Fruit fly (Drosophila melanogaster) whole organism, prepupa: ENCODE data around the gene CG42259.

Experiments
- Blimp-1 ChIP-seq: fragments of 200-800 bp; sonication (Bioruptor generic); optimal IDR thresholded peaks from 3 replicates; lab custom pipeline; 2017; ENCODE audit warnings: missing biosample characterization, missing genetic modification characterization, mild to moderate bottlenecking, moderate library complexity, missing genetic modification reagents
- CG16779 ChIP-seq: fragments of 200-800 bp; sonication (Bioruptor generic); optimal IDR thresholded peaks from 3 replicates; lab custom pipeline; 2017; ENCODE audit warnings: missing biosample characterization, mild to moderate bottlenecking, missing genetic modification characterization
- CG32006 ChIP-seq: fragments of 200-800 bp; sonication (Bioruptor generic); optimal IDR thresholded peaks from 3 replicates; lab custom pipeline; 2017; ENCODE audit warnings: missing biosample characterization, mild to moderate bottlenecking, missing genetic modification characterization
- CG6276 ChIP-seq: fragments of 200-800 bp; sonication (Bioruptor generic); optimal IDR thresholded peaks from 2 replicates; lab custom pipeline; 2017; ENCODE audit warnings: missing biosample characterization, mild to moderate bottlenecking, missing genetic modification characterization
- CG6854 ChIP-seq: fragments of 200-800 bp; sonication (Bioruptor generic); optimal IDR thresholded peaks from 2 replicates; lab custom pipeline; 2017; ENCODE audit warnings: missing biosample characterization, mild to moderate bottlenecking, missing genetic modification characterization
- CG8319 ChIP-seq: fragments of 200-800 bp; sonication (Bioruptor generic); optimal IDR thresholded peaks from 3 replicates; lab custom pipeline; 2016; ENCODE audit warnings: missing biosample characterization, missing genetic modification characterization
- Eip75B ChIP-seq: fragments of 200-800 bp; sonication (Bioruptor generic); optimal IDR thresholded peaks from 3 replicates; lab custom pipeline; 2016; ENCODE audit warnings: missing biosample characterization, missing genetic modification characterization
- Eip78C ChIP-seq: fragments of 200-800 bp; sonication (Bioruptor generic); peaks from one replicate; lab custom pipeline; 2016; ENCODE audit warnings: missing biosample characterization, missing genetic modification characterization
- OdsH ChIP-seq: fragments of 200-800 bp; sonication (Bioruptor generic); optimal IDR thresholded peaks from 3 replicates; lab custom pipeline; 2016; ENCODE audit warnings: missing biosample characterization, missing genetic modification characterization
- achi ChIP-seq: fragments of 200-800 bp; sonication (Bioruptor generic); optimal IDR thresholded peaks from 3 replicates; lab custom pipeline; 2016; ENCODE audit warnings: missing biosample characterization, missing genetic modification characterization
- salr ChIP-seq, 2 experiments: fragments of 200-800 bp; sonication (Bioruptor generic); optimal IDR thresholded peaks; 3 replicates each; lab custom pipeline; 2016 to 2018; ENCODE audit warnings: missing biosample characterization in 2 of 2, missing genetic modification characterization in 2 of 2, mild to moderate bottlenecking in 1 of 2

DNA sequence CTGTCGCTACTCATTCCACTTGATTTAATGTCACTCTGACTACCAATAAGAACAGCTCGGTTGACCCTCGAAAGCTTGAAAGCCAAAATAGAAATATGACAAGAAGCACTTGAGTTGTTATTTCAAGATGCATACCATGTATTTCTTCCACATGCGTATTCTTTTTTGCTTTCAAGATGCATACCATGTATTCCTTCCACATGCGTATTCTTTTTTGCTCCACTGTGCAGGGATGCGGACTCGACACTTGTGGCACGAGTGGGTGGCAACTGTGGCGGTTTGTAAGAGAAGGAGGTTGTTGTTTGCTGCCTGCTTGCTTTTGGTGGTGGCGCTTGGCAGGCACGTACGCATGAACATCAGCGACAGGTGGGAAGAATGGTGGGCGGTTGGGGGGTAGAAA lies 39.8 kb upstream of the CG42259 start:
- TF ChIP-seq salr (GFP tag; optimal IDR thresholded peaks at IDR 0.05; lab: Kevin White, UChicago) (no peak), CG32006 (GFP tag; lab: Kevin White, UChicago) (no peak), OdsH (GFP tag; lab: Kevin White, UChicago) (no peak), CG8319 (GFP tag; lab: Kevin White, UChicago) (no peak), Blimp-1 (GFP tag; lab: Kevin White, UChicago) (no peak), CG6276 (GFP tag; lab: Kevin White, UChicago) (no peak), achi (GFP tag; lab: Kevin White, UChicago) (no peak), CG6854 (GFP tag; lab: Kevin White, UChicago) (no peak), Eip78C (GFP tag; lab: Kevin White, UChicago) (peak; percentile 35), Eip75B (GFP tag; lab: Kevin White, UChicago) (no peak), CG16779 (tag; lab: Kevin White, UChicago) (no peak)
